Fruit fly (Drosophila melanogaster): ENCODE measurements around the gene Tim9a.

Tim9a gene

dm6 chrX:13369438-13369837 lies 15.6 kb upstream of the Tim9a start (continued):
- no peak for TF ChIP-seq Adf1 (GFP tag; IDR thresholded peaks at IDR 0.05)
- TF ChIP-seq CG13775 (GFP tag; optimal IDR thresholded peaks at IDR 0.05), result no peak
- TF ChIP-seq dimm (GFP tag; IDR thresholded peaks at IDR 0.05), result no peak
- no peak for TF ChIP-seq CG8944 (GFP tag; optimal IDR thresholded peaks at IDR 0.05)
- no peak for TF ChIP-seq CG7963 (GFP tag; IDR thresholded peaks at IDR 0.05; ENCODE audit: partially characterized antibody)
- peak; percentile 7 for TF ChIP-seq sqz (GFP tag; optimal IDR thresholded peaks at IDR 0.05)
- TF ChIP-seq BtbVII (GFP tag; optimal IDR thresholded peaks at IDR 0.05), result no peak
- TF ChIP-seq nerfin-1 (tag; optimal IDR thresholded peaks at IDR 0.05), result no peak

dm6 chrX:13370306-13370705 lies 14.7 kb upstream of the Tim9a start, which contains the start of gene CG1640:
CG1640 (plus strand) TSS chrX:13370606.
- TF ChIP-seq CG8290 (GFP tag; optimal IDR thresholded peaks at IDR 0.05) (no peak), CG8290 (tag; optimal IDR thresholded peaks at IDR 0.05) (no peak)

- 0 out of 3 replicates have a peak, but pooled peaks have one; percentile 49 for TF ChIP-seq so (GFP tag; IDR thresholded peaks at IDR 0.05)
- no peak for TF ChIP-seq Sox102F (GFP tag; optimal IDR thresholded peaks at IDR 0.05)
- TF ChIP-seq E2f2 (GFP tag; IDR thresholded peaks at IDR 0.05), result peak; percentile 86
- TF ChIP-seq ab (GFP tag; optimal IDR thresholded peaks at IDR 0.05), result no peak
- TF ChIP-seq cato (GFP tag; optimal IDR thresholded peaks at IDR 0.05; ENCODE audit: borderline replicate concordance), result no peak
- TF ChIP-seq CG14710 (tag; optimal IDR thresholded peaks at IDR 0.05), result no peak
- TF ChIP-seq CG11560 (tag; IDR thresholded peaks at IDR 0.05), result no peak
- TF ChIP-seq CG4282 (GFP tag; optimal IDR thresholded peaks at IDR 0.05), result no peak
- TF ChIP-seq CG11695 (GFP tag; IDR thresholded peaks at IDR 0.05), result no peak
- no peak for TF ChIP-seq disco-r (GFP tag; optimal IDR thresholded peaks at IDR 0.05)
- TF ChIP-seq PHDP (tag; optimal IDR thresholded peaks at IDR 0.05), result no peak
- peak; percentile 30 for TF ChIP-seq CTCF (GFP tag; optimal IDR thresholded peaks at IDR 0.05)
- TF ChIP-seq CG33557 (GFP tag; optimal IDR thresholded peaks at IDR 0.05), result no peak
- no peak for TF ChIP-seq CG7786 (GFP tag; optimal IDR thresholded peaks at IDR 0.05)
- TF ChIP-seq CG43689 (GFP tag; IDR thresholded peaks at IDR 0.05), result no peak
- no peak for TF ChIP-seq sima (GFP tag; optimal IDR thresholded peaks at IDR 0.05)
- TF ChIP-seq trh (GFP tag; optimal IDR thresholded peaks at IDR 0.05), result no peak
- no peak for TF ChIP-seq Kr (GFP tag; optimal IDR thresholded peaks at IDR 0.05)
- no peak for TF ChIP-seq ken (GFP tag; IDR thresholded peaks at IDR 0.05)
- no peak for TF ChIP-seq Dek (tag; optimal IDR thresholded peaks at IDR 0.05)
- no peak for TF ChIP-seq CG10147 (GFP tag; optimal IDR thresholded peaks at IDR 0.05)
- peak; percentile 48 for TF ChIP-seq CG12659 (GFP tag; optimal IDR thresholded peaks at IDR 0.05)
- no peak for TF ChIP-seq ranshi (GFP tag; IDR thresholded peaks at IDR 0.05)
- TF ChIP-seq MTF-1 (GFP tag; optimal IDR thresholded peaks at IDR 0.05; ENCODE audit: borderline replicate concordance), result no peak
- no peak for TF ChIP-seq fd64A (GFP tag; optimal IDR thresholded peaks at IDR 0.05)
- no peak for TF ChIP-seq sisA (GFP tag; IDR thresholded peaks at IDR 0.05)
- no peak for TF ChIP-seq Mad (GFP tag; optimal IDR thresholded peaks at IDR 0.05)
- peak; percentile 23 for TF ChIP-seq Dad (GFP tag; optimal IDR thresholded peaks at IDR 0.05)
- no peak for TF ChIP-seq z (GFP tag; IDR thresholded peaks at IDR 0.05)
- no peak for TF ChIP-seq CG3847 (GFP tag; IDR thresholded peaks at IDR 0.05)
- TF ChIP-seq lilli (GFP tag; optimal IDR thresholded peaks at IDR 0.05), result peak; percentile 22
- TF ChIP-seq CG11456 (GFP tag; IDR thresholded peaks at IDR 0.05), result peak; percentile 56; the same call in 1 of the 3 replicates
- TF ChIP-seq CG8478 (optimal IDR thresholded peaks at IDR 0.05), result no peak
- no peak for TF ChIP-seq hkb (optimal IDR thresholded peaks at IDR 0.05)
- TF ChIP-seq hkb (GFP tag; IDR thresholded peaks at IDR 0.05), result no peak
- no peak for TF ChIP-seq az2 (GFP tag; optimal IDR thresholded peaks at IDR 0.05)
- no peak for TF ChIP-seq CG9215 (GFP tag; IDR thresholded peaks at IDR 0.05)
- peak; percentile 6 for TF ChIP-seq CG13894 (tag; optimal IDR thresholded peaks at IDR 0.05)
- no peak for TF ChIP-seq CG4424 (GFP tag; optimal IDR thresholded peaks at IDR 0.05)
These were observed 13.9 kb upstream of the Tim9a start for dm6 chrX:13370826-13371703.
